Fruit fly (Drosophila melanogaster) whole organism, adult: ENCODE measurements around the gene CG33181.

ENCODE experiments used
- CG11617 ChIP-seq: fragments of 200-800 bp; sonication (Bioruptor generic); optimal IDR thresholded peaks from 2 replicates; lab custom pipeline; 2017; ENCODE audit warnings: mild to moderate bottlenecking, missing biosample characterization, missing genetic modification reagents, missing genetic modification characterization
- CG12768 ChIP-seq: fragments of 200-800 bp; sonication (Bioruptor generic); optimal IDR thresholded peaks from 2 replicates; lab custom pipeline; 2017; ENCODE audit warnings: missing biosample characterization, missing genetic modification characterization, mild to moderate bottlenecking, moderate library complexity, missing genetic modification reagents
- CG14711 ChIP-seq: fragments of 200-800 bp; sonication (Bioruptor generic); optimal IDR thresholded peaks from 2 replicates; lab custom pipeline; 2018; ENCODE audit warnings: missing biosample characterization, mild to moderate bottlenecking, missing genetic modification characterization, moderate library complexity
- CG33017 ChIP-seq: fragments of 200-800 bp; sonication (Bioruptor generic); optimal IDR thresholded peaks from 2 replicates; lab custom pipeline; 2018; ENCODE audit warnings: missing biosample characterization, mild to moderate bottlenecking, missing genetic modification characterization, moderate library complexity
- CG5204 ChIP-seq: fragments of 200-800 bp; sonication (Bioruptor generic); optimal IDR thresholded peaks from 2 replicates; lab custom pipeline; 2016; ENCODE audit warnings: missing biosample characterization, missing genetic modification characterization
- CG7045 ChIP-seq: fragments of 200-800 bp; sonication (Bioruptor generic); optimal IDR thresholded peaks from 2 replicates; lab custom pipeline; 2017; ENCODE audit warnings: missing biosample characterization, mild to moderate bottlenecking, missing genetic modification characterization
- Clk ChIP-seq: fragments of 200-800 bp; sonication (Bioruptor generic); optimal IDR thresholded peaks from 2 replicates; lab custom pipeline; 2017; ENCODE audit warnings: missing biosample characterization, missing genetic modification characterization
- cic ChIP-seq: fragments of 200-800 bp; sonication (Bioruptor generic); optimal IDR thresholded peaks from 2 replicates; lab custom pipeline; 2017; ENCODE audit warnings: missing biosample characterization, mild to moderate bottlenecking, missing genetic modification characterization, moderate library complexity
- kay ChIP-seq: fragments of 200-800 bp; sonication (Bioruptor generic); peaks from one replicate; lab custom pipeline; 2016; ENCODE audit warnings: missing biosample characterization, missing genetic modification characterization, borderline replicate concordance
- tj ChIP-seq: fragments of 200-800 bp; sonication (Bioruptor generic); optimal IDR thresholded peaks from 3 replicates; lab custom pipeline; 2017; ENCODE audit warnings: missing biosample characterization, mild to moderate bottlenecking, missing genetic modification characterization, moderate library complexity
- toe ChIP-seq: fragments of 200-800 bp; sonication (Bioruptor generic); optimal IDR thresholded peaks from 2 replicates; lab custom pipeline; 2016; ENCODE audit warnings: missing biosample characterization, missing genetic modification characterization

DNA sequence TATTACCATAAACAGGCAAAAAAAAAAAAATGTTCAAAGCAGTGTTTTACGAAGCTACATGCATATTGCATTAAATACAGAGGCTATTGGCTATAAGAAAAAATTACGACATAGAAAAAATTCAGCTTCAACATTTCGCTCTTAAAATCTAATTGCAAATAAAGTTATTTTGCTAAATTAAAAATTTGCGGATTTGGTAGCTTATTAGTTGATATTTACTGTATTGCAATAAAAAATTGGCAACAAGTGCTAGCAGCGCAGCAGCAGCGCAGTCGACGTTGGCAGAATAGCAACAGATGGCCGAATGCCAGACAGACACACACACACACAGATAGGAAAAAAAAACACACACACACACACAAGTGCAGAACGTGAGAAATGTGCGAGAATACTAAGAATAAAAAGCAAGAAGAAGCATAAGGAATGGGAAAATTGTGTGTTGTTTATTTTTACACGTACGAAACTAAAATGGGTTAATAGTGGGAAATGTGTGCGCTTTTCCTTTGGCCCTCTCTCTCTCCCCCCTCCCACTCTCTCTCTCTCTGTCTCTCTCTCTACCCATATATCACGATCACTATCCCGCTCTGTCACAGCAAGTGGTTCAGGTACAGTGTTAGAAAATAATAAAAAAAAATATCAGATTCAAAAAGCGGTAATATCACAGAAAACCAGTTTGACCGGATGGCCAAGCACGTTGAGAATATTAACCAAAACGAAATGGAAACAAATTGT is 44.6 kb downstream of the CG33181 start:
- TF ChIP-seq CG7045 (GFP tag; lab: Kevin White, UChicago) (peak; percentile 58), cic (GFP tag; lab: Kevin White, UChicago) (no peak), CG33017 (tag; lab: Kevin White, UChicago) (peak; percentile 65), CG11617 (peak; percentile 59), tj (GFP tag; lab: Kevin White, UChicago) (no peak), toe (GFP tag; lab: Kevin White, UChicago) (peak; percentile 26), kay (peak; percentile 41), CG14711 (tag; lab: Kevin White, UChicago) (peak; percentile 70), Clk (GFP tag; lab: Kevin White, UChicago) (peak; percentile 35), CG12768 (GFP tag; lab: Kevin White, UChicago) (peak; percentile 28), CG5204 (peak; percentile 53)
